Worm (Caenorhabditis elegans): ENCODE results near the gene C25H3.14.
A peak's percentile ranks its signal among the peaks of the same experiment; 100 is the strongest.

The C25H3.14 gene

ce11 chrII:5710835-5711234, 15.9 kb downstream of the C25H3.14 start:
- no peak for TF ChIP-seq lsy-2 (tag; optimal IDR thresholded peaks at IDR 0.05)

ce11 chrII:5712126-5712525, 17.2 kb downstream of the C25H3.14 start:
- TF ChIP-seq nhr-21 (tag; optimal IDR thresholded peaks at IDR 0.05) (peak; percentile 14), nhr-25 (tag; optimal IDR thresholded peaks at IDR 0.05) (no peak)

ce11 chrII:5714807-5715206, 19.9 kb downstream of the C25H3.14 start, which contains the start of the genes tiar-1 and lelo-4:
tiar-1 (minus strand) TSS chrII:5714823.
lelo-4 (plus strand) TSS chrII:5714924.
- no peak for TF ChIP-seq ztf-1 (GFP tag; conservative IDR thresholded peaks at IDR 0.05)
- no peak for TF ChIP-seq blmp-1 (tag; optimal IDR thresholded peaks at IDR 0.05; ENCODE audit: insufficient read depth)
- no peak for TF ChIP-seq aly-2 (tag; optimal IDR thresholded peaks at IDR 0.05)
- TF ChIP-seq nhr-77 (tag; optimal IDR thresholded peaks at IDR 0.05), result no peak
- TF ChIP-seq lin-39 (tag; optimal IDR thresholded peaks at IDR 0.05), result no peak
- peak; percentile 7 to 84 for TF ChIP-seq lsy-2 (tag; optimal IDR thresholded peaks at IDR 0.05)
- TF ChIP-seq F13H6.1 (tag; optimal IDR thresholded peaks at IDR 0.05), result peak; percentile 38
- TF ChIP-seq snpc-4 (tag; optimal IDR thresholded peaks at IDR 0.05), result peak; percentile 72
- peak; percentile 8 for TF ChIP-seq nhr-21 (tag; optimal IDR thresholded peaks at IDR 0.05)
- no peak for TF ChIP-seq ztf-11 (tag; optimal IDR thresholded peaks at IDR 0.05)
- TF ChIP-seq sma-9 (GFP tag; optimal IDR thresholded peaks at IDR 0.05), result peak; percentile 52
- no peak for TF ChIP-seq sma-9 (tag; optimal IDR thresholded peaks at IDR 0.05)
- peak; percentile 86 for TF ChIP-seq crh-2 (tag; optimal IDR thresholded peaks at IDR 0.05)
- peak; percentile 76 for TF ChIP-seq lin-11 (tag; optimal IDR thresholded peaks at IDR 0.05)
- no peak for TF ChIP-seq unc-62 (GFP tag; optimal IDR thresholded peaks at IDR 0.05)
- peak; percentile 53 for TF ChIP-seq sma-3 (GFP tag; optimal IDR thresholded peaks at IDR 0.05)
- TF ChIP-seq gmeb-1 (tag; optimal IDR thresholded peaks at IDR 0.05), result peak; percentile 84
- TF ChIP-seq ztf-4 (tag; optimal IDR thresholded peaks at IDR 0.05), result peak; percentile 57
- peak; percentile 63 for TF ChIP-seq nhr-25 (tag; optimal IDR thresholded peaks at IDR 0.05)
- TF ChIP-seq sem-4 (tag; optimal IDR thresholded peaks at IDR 0.05), result peak; percentile 69
- peak; percentile 34 for TF ChIP-seq ama-1 (optimal IDR thresholded peaks at IDR 0.05)
- peak; percentile 52 for TF ChIP-seq lin-13 (GFP tag; optimal IDR thresholded peaks at IDR 0.05)
- TF ChIP-seq ceh-16 (tag; optimal IDR thresholded peaks at IDR 0.05), result no peak
- TF ChIP-seq fos-1 (tag; optimal IDR thresholded peaks at IDR 0.05), result peak; percentile 24
- peak; percentile 84 for TF ChIP-seq C34F6.9 (tag; optimal IDR thresholded peaks at IDR 0.05)
- TF ChIP-seq alr-1 (tag; optimal IDR thresholded peaks at IDR 0.05), result no peak
- TF ChIP-seq unc-55 (GFP tag; optimal IDR thresholded peaks at IDR 0.05), result peak; percentile 89
- TF ChIP-seq nhr-23 (tag; optimal IDR thresholded peaks at IDR 0.05), result no peak
- peak; percentile 86 for TF ChIP-seq ZK546.5 (tag; optimal IDR thresholded peaks at IDR 0.05)
- no peak for TF ChIP-seq unc-39 (tag; optimal IDR thresholded peaks at IDR 0.05)
- no peak for TF ChIP-seq nhr-11 (tag; optimal IDR thresholded peaks at IDR 0.05)
- TF ChIP-seq peb-1 (tag; optimal IDR thresholded peaks at IDR 0.05), result no peak
- peak; percentile 76 for TF ChIP-seq nhr-129 (tag; optimal IDR thresholded peaks at IDR 0.05)

- TF ChIP-seq elt-3 (tag; optimal IDR thresholded peaks at IDR 0.05) (no peak), lin-13 (GFP tag; optimal IDR thresholded peaks at IDR 0.05) (no peak), elt-1 (tag; optimal IDR thresholded peaks at IDR 0.05) (no peak), ztf-4 (tag; optimal IDR thresholded peaks at IDR 0.05) (no peak)
These were observed 21.0 kb downstream of the C25H3.14 start, which contains the start of the genes C18A3.10 and C18A3.3 for ce11 chrII:5715745-5716357. C18A3.10 (minus strand) TSS chrII:5715845. C18A3.3 (plus strand) TSS chrII:5716307.

ce11 chrII:5717831-5718230, 22.9 kb downstream of the C25H3.14 start, which contains the start of gene zipt-3:
zipt-3 (plus strand) TSS chrII:5718131.
- TF ChIP-seq unc-39 (tag; optimal IDR thresholded peaks at IDR 0.05), result no peak
- TF ChIP-seq Y55F3AM.14 (GFP tag; optimal IDR thresholded peaks at IDR 0.05), result no peak
- no peak for TF ChIP-seq ama-1 (optimal IDR thresholded peaks at IDR 0.05)
- TF ChIP-seq sma-9 (GFP tag; optimal IDR thresholded peaks at IDR 0.05), result no peak
- no peak for TF ChIP-seq sma-9 (tag; optimal IDR thresholded peaks at IDR 0.05)
- no peak for TF ChIP-seq skn-1 (tag; optimal IDR thresholded peaks at IDR 0.05)
- no peak for TF ChIP-seq nhr-77 (tag; optimal IDR thresholded peaks at IDR 0.05)
- no peak for TF ChIP-seq nhr-25 (tag; optimal IDR thresholded peaks at IDR 0.05)
- no peak for TF ChIP-seq unc-62 (GFP tag; optimal IDR thresholded peaks at IDR 0.05)
- no peak for TF ChIP-seq nhr-6 (tag; optimal IDR thresholded peaks at IDR 0.05)
- no peak for TF ChIP-seq elt-1 (tag; optimal IDR thresholded peaks at IDR 0.05)
- no peak for TF ChIP-seq ceh-16 (tag; optimal IDR thresholded peaks at IDR 0.05)
- TF ChIP-seq C34F6.9 (tag; optimal IDR thresholded peaks at IDR 0.05), result no peak
- no peak for TF ChIP-seq lsy-2 (tag; optimal IDR thresholded peaks at IDR 0.05)
- no peak for TF ChIP-seq ztf-11 (tag; optimal IDR thresholded peaks at IDR 0.05)
- no peak for TF ChIP-seq nhr-129 (tag; optimal IDR thresholded peaks at IDR 0.05)
- TF ChIP-seq mdl-1 (tag; optimal IDR thresholded peaks at IDR 0.05), result no peak
- no peak for TF ChIP-seq lin-13 (GFP tag; optimal IDR thresholded peaks at IDR 0.05)
- no peak for TF ChIP-seq lin-11 (tag; optimal IDR thresholded peaks at IDR 0.05)
- no peak for TF ChIP-seq sem-4 (tag; optimal IDR thresholded peaks at IDR 0.05)
- no peak for TF ChIP-seq nhr-237 (tag; optimal IDR thresholded peaks at IDR 0.05)
